Worm (Caenorhabditis elegans) whole organism, L2 larva: ENCODE measurements around the gene Y2H9A.4.
A peak's percentile ranks its signal among the peaks of the same experiment; 100 is the strongest.

ENCODE experiments used
- C34F6.9 ChIP-seq: fragments of 150-350 bp; optimal IDR thresholded peaks from 2 replicates; lab custom pipeline; 2014; ENCODE audit warnings: missing biosample characterization, missing genetic modification characterization
- F13H6.1 ChIP-seq: sonication (generic microtip); optimal IDR thresholded peaks from 2 replicates; lab custom pipeline; 2016; ENCODE audit warnings: missing genetic modification characterization, missing compliant biosample characterization
- R02D3.7 ChIP-seq: fragments of 150-350 bp; optimal IDR thresholded peaks from 2 replicates; lab custom pipeline; 2014; ENCODE audit warnings: missing biosample characterization, missing genetic modification characterization
- Y55F3AM.14 ChIP-seq: fragments of 200-800 bp; sonication (Bioruptor generic); optimal IDR thresholded peaks from 2 replicates; lab custom pipeline; 2018; ENCODE audit warnings: mild to moderate bottlenecking, missing genetic modification characterization, missing compliant biosample characterization
- aly-2 ChIP-seq: fragments of 150-350 bp; optimal IDR thresholded peaks from 2 replicates; lab custom pipeline; 2014; ENCODE audit warnings: missing biosample characterization, missing genetic modification characterization
- ama-1 ChIP-seq: fragments of 150-350 bp; optimal IDR thresholded peaks from 2 replicates; lab custom pipeline; 2018; ENCODE audit warnings: inconsistent platforms
- blmp-1 ChIP-seq: sonication (generic microtip); optimal IDR thresholded peaks from 2 replicates; lab custom pipeline; 2017; ENCODE audit warnings: missing genetic modification characterization, mild to moderate bottlenecking, missing compliant biosample characterization, antibody characterized with exemption, moderate library complexity; ENCODE audit not compliant: insufficient read depth
- ceh-82 ChIP-seq: fragments of 150-350 bp; optimal IDR thresholded peaks from 2 replicates; lab custom pipeline; 2014; ENCODE audit warnings: missing biosample characterization, missing genetic modification characterization
- crh-2 ChIP-seq: sonication (generic microtip); optimal IDR thresholded peaks from 2 replicates; lab custom pipeline; 2017; ENCODE audit warnings: missing biosample characterization, missing genetic modification characterization
- dmd-4 ChIP-seq: sonication (generic microtip); optimal IDR thresholded peaks from 2 replicates; lab custom pipeline; 2017; ENCODE audit warnings: missing biosample characterization, missing genetic modification characterization
- egl-27 ChIP-seq: sonication (generic microtip); optimal IDR thresholded peaks from 3 replicates; lab custom pipeline; 2017; ENCODE audit warnings: missing biosample characterization, missing genetic modification reagents, missing genetic modification characterization
- elt-1 ChIP-seq: fragments of 150-350 bp; optimal IDR thresholded peaks from 2 replicates; lab custom pipeline; 2014; ENCODE audit warnings: missing biosample characterization, missing genetic modification characterization
- fos-1 ChIP-seq: fragments of 150-350 bp; optimal IDR thresholded peaks from 2 replicates; lab custom pipeline; 2014; ENCODE audit warnings: missing biosample characterization, missing genetic modification characterization
- gmeb-1 ChIP-seq: fragments of 150-350 bp; optimal IDR thresholded peaks from 2 replicates; lab custom pipeline; 2014; ENCODE audit warnings: missing biosample characterization, missing genetic modification characterization
- lin-11 ChIP-seq: fragments of 150-350 bp; sonication (generic microtip); optimal IDR thresholded peaks from 2 replicates; lab custom pipeline; 2014; ENCODE audit warnings: missing biosample characterization, missing genetic modification characterization, inconsistent platforms, mixed read lengths
- lin-13 ChIP-seq: fragments of 150-350 bp; optimal IDR thresholded peaks from 2 replicates; lab custom pipeline; 2014; ENCODE audit warnings: missing biosample characterization, missing genetic modification reagents, missing genetic modification characterization
- lin-39 ChIP-seq: fragments of 150-350 bp; optimal IDR thresholded peaks from 2 replicates; lab custom pipeline; 2014; ENCODE audit warnings: missing biosample characterization, missing genetic modification reagents, missing genetic modification characterization
- lsy-2 ChIP-seq, 2 experiments: fragments of 150-350 bp in 1 of 2; sonication (generic microtip) in 1 of 2; optimal IDR thresholded peaks; 2 replicates each; lab custom pipeline; 2014 to 2017; ENCODE audit warnings: missing biosample characterization in 2 of 2, missing genetic modification characterization in 2 of 2
- mab-5 ChIP-seq: fragments of 150-350 bp; optimal IDR thresholded peaks from 2 replicates; lab custom pipeline; 2014; ENCODE audit warnings: missing biosample characterization, missing genetic modification characterization
- mdl-1 ChIP-seq, 2 experiments: fragments of 150-350 bp in 1 of 2; sonication (generic microtip) in 1 of 2; optimal IDR thresholded peaks; 2 replicates each; lab custom pipeline; 2017; ENCODE audit warnings: missing biosample characterization in 2 of 2, missing genetic modification characterization in 2 of 2
- nhr-12 ChIP-seq: fragments of 150-350 bp; optimal IDR thresholded peaks from 2 replicates; lab custom pipeline; 2014; ENCODE audit warnings: missing biosample characterization, missing genetic modification characterization
- nhr-129 ChIP-seq: fragments of 150-350 bp; optimal IDR thresholded peaks from 2 replicates; lab custom pipeline; 2014; ENCODE audit warnings: missing biosample characterization, missing genetic modification characterization
- nhr-23 ChIP-seq: fragments of 150-350 bp; optimal IDR thresholded peaks from 2 replicates; lab custom pipeline; 2014; ENCODE audit warnings: missing biosample characterization, missing genetic modification reagents, missing genetic modification characterization
- nhr-237 ChIP-seq: fragments of 150-350 bp; optimal IDR thresholded peaks from 2 replicates; lab custom pipeline; 2014; ENCODE audit warnings: missing biosample characterization, missing genetic modification characterization
- nhr-25 ChIP-seq: fragments of 150-350 bp; sonication (generic microtip); optimal IDR thresholded peaks from 3 replicates; lab custom pipeline; 2014; ENCODE audit warnings: missing biosample characterization, missing genetic modification characterization
- nhr-6 ChIP-seq: fragments of 150-350 bp; optimal IDR thresholded peaks from 2 replicates; lab custom pipeline; 2014; ENCODE audit warnings: missing biosample characterization, missing genetic modification characterization
- nhr-77 ChIP-seq: fragments of 150-350 bp; optimal IDR thresholded peaks from 2 replicates; lab custom pipeline; 2014; ENCODE audit warnings: missing biosample characterization, missing genetic modification characterization
- peb-1 ChIP-seq: fragments of 150-350 bp; optimal IDR thresholded peaks from 2 replicates; lab custom pipeline; 2014; ENCODE audit warnings: missing biosample characterization, missing genetic modification characterization
- sem-4 ChIP-seq: fragments of 150-350 bp; optimal IDR thresholded peaks from 2 replicates; lab custom pipeline; 2014; ENCODE audit warnings: missing biosample characterization, missing genetic modification reagents, missing genetic modification characterization
- skn-1 ChIP-seq: sonication (generic microtip); optimal IDR thresholded peaks from 2 replicates; lab custom pipeline; 2017; ENCODE audit warnings: missing biosample characterization, missing genetic modification characterization
- sma-3 ChIP-seq: sonication (generic microtip); optimal IDR thresholded peaks from 2 replicates; lab custom pipeline; 2016; ENCODE audit warnings: missing genetic modification reagents, missing genetic modification characterization, missing compliant biosample characterization
- sma-9 ChIP-seq, 2 experiments: fragments of 150-350 bp in 1 of 2; sonication (generic microtip) in 1 of 2; optimal IDR thresholded peaks; 2 replicates each; lab custom pipeline; 2014 to 2016; ENCODE audit warnings: missing genetic modification characterization in 2 of 2, mild to moderate bottlenecking in 1 of 2, missing biosample characterization in 1 of 2, missing compliant biosample characterization in 1 of 2, missing genetic modification reagents in 1 of 2, moderate library complexity in 1 of 2
- unc-39 ChIP-seq: fragments of 150-350 bp; optimal IDR thresholded peaks from 2 replicates; lab custom pipeline; 2014; ENCODE audit warnings: missing biosample characterization, missing genetic modification characterization
- unc-55 ChIP-seq: fragments of 150-350 bp; sonication (generic microtip); optimal IDR thresholded peaks from 3 replicates; lab custom pipeline; 2014; ENCODE audit warnings: missing biosample characterization, missing genetic modification reagents, missing genetic modification characterization
- zag-1 ChIP-seq: fragments of 150-350 bp; optimal IDR thresholded peaks from 2 replicates; lab custom pipeline; 2014; ENCODE audit warnings: missing biosample characterization, missing genetic modification characterization
- ztf-1 ChIP-seq: fragments of 200-800 bp; sonication (Bioruptor generic); conservative IDR thresholded peaks from 2 replicates; pipeline ENCODE4 v1.3.6; 2022; ENCODE audit warnings: missing genetic modification characterization, missing compliant biosample characterization
- ztf-11 ChIP-seq: sonication (generic microtip); optimal IDR thresholded peaks from 2 replicates; lab custom pipeline; 2017; ENCODE audit warnings: missing biosample characterization, missing genetic modification characterization

The Y2H9A.4 gene

ce11 chrV:13417513-13417912, 28.2 kb upstream of the Y2H9A.4 start, which contains the start of gene F53F1.6:
Gene F53F1.6 (minus strand): TSS chrV:13417613.
- TF ChIP-seq C34F6.9 (tag; lab: Kevin White, UChicago) (no peak), nhr-77 (tag; lab: Kevin White, UChicago) (no peak), elt-1 (no peak), ztf-11 (no peak), sma-9 (GFP tag; optimal IDR thresholded peaks at IDR 0.05; lab: Kevin White, UChicago) (no peak), sma-9 (tag; optimal IDR thresholded peaks at IDR 0.05; lab: Kevin White, UChicago) (no peak)

ce11 chrV:13420640-13421039, 25.1 kb upstream of the Y2H9A.4 start, which contains the start of gene srv-8:
Gene srv-8 (minus strand): TSS chrV:13420740.
- TF ChIP-seq sma-3 (GFP tag; lab: Kevin White, UChicago): no peak
- TF ChIP-seq nhr-23 (tag; lab: Kevin White, UChicago): no peak
- TF ChIP-seq unc-39 (tag; lab: Kevin White, UChicago): no peak
- TF ChIP-seq unc-55: no peak
- no peak for TF ChIP-seq mab-5
- no peak for TF ChIP-seq sem-4 (tag; lab: Kevin White, UChicago)
- TF ChIP-seq dmd-4 (tag; lab: Kevin White, UChicago): no peak
- no peak for TF ChIP-seq nhr-12 (tag; lab: Kevin White, UChicago)
- TF ChIP-seq mdl-1 (tag; optimal IDR thresholded peaks at IDR 0.05; lab: Kevin White, UChicago): no peak
- no peak for TF ChIP-seq zag-1 (tag; lab: Kevin White, UChicago)
- TF ChIP-seq, all 48 proteins: peak for 0

DNA sequence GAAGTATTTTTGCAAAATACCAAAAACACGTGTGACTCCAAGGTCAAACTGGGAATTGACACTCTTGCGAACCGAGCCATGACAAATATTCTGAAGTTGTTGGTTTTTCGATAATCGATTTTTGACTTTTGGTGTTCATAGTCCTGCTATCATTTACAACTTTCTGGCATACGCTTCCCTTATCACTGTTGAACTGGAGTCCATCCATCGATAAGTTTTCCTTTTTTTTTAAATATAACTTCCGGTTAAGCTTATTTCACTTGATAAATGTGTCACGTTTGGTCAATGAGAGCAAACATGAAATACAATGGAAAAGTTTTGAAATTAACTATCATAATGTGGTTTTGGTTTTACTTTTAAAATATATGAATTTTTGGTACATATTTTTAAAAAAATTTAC, 24.0 kb upstream of the Y2H9A.4 start:
- TF ChIP-seq crh-2 (tag; lab: Kevin White, UChicago) (peak; percentile 17), sma-9 (GFP tag; optimal IDR thresholded peaks at IDR 0.05; lab: Kevin White, UChicago) (peak; percentile 17), sma-9 (tag; optimal IDR thresholded peaks at IDR 0.05; lab: Kevin White, UChicago) (no peak), ceh-82 (tag; lab: Kevin White, UChicago) (no peak), dmd-4 (tag; lab: Kevin White, UChicago) (no peak), fos-1 (peak; percentile 95), R02D3.7 (tag; lab: Kevin White, UChicago) (no peak), lin-11 (no peak), nhr-12 (tag; lab: Kevin White, UChicago) (no peak), F13H6.1 (tag; lab: Kevin White, UChicago) (no peak)

- no peak for TF ChIP-seq unc-55
- no peak for TF ChIP-seq sma-9 (GFP tag; optimal IDR thresholded peaks at IDR 0.05; lab: Kevin White, UChicago)
- no peak for TF ChIP-seq sma-9 (tag; optimal IDR thresholded peaks at IDR 0.05; lab: Kevin White, UChicago)
- TF ChIP-seq sma-3 (GFP tag; lab: Kevin White, UChicago): no peak
- no peak for TF ChIP-seq Y55F3AM.14
- no peak for TF ChIP-seq peb-1 (tag; lab: Kevin White, UChicago)
- TF ChIP-seq nhr-77 (tag; lab: Kevin White, UChicago): no peak
- no peak for TF ChIP-seq C34F6.9 (tag; lab: Kevin White, UChicago)
- no peak for TF ChIP-seq lin-39
- TF ChIP-seq nhr-23 (tag; lab: Kevin White, UChicago): no peak
- no peak for TF ChIP-seq egl-27
- TF ChIP-seq crh-2 (tag; lab: Kevin White, UChicago): no peak
- TF ChIP-seq blmp-1 (tag; lab: Kevin White, UChicago): no peak
Observed at ce11 chrV:13423045-13423444, 22.7 kb upstream of the Y2H9A.4 start, which contains the start of gene srv-9. Gene srv-9 (minus strand): TSS chrV:13423145.

DNA sequence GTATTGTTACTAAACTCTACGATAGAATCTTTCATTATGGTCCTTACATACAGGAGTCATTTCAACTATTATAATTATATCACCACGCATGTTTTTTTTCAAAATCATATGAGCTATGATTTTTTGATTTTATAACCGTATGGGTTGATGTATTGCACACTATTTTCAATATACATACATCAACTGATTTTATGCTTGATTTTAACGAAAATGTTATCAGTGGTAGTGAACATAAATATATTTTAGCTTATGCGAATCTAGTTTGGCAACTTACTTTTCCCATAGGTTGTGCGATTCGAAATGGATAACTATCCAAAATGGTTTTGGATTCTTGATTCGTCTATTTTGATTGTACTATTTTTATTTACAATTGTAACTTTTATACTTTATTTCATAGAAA, 22.1 kb upstream of the Y2H9A.4 start, which contains the start of gene srv-10:
TSS of gene srv-10 (plus strand) at position 301 of the 400 bp plus-strand sequence.
- TF ChIP-seq elt-1 (no peak), ztf-1 (GFP tag; lab: Robert Waterston, UW) (no peak), lin-39 (no peak)
- TF ChIP-seq, all 48 proteins: peak for 0

DNA sequence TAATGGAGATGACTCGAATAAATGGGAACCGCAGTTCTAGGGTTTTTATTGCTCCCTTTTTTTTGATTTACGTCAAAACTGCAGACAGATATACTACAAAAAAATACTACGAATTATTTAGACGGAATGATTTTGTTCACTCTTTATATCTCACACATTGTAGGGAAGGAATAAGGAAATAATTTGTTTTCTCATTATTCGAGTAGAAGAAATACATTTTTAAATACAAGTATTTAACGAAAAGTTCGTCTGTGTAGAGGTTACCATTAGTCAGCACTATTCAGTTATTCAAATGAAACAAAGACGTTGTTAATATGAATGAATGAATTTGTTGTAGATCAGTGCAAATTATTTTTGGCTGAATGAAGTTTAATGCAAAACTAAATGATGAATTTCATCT, 18.9 kb upstream of the Y2H9A.4 start, which contains the start of gene srd-18:
TSS of gene srd-18 (minus strand) at position 101 of the 400 bp plus-strand sequence.
- TF ChIP-seq lin-39 (no peak), lin-13 (GFP tag; lab: Kevin White, UChicago) (no peak), nhr-237 (tag; lab: Kevin White, UChicago) (no peak), ztf-11 (no peak), gmeb-1 (tag; lab: Kevin White, UChicago) (no peak), fos-1 (no peak), aly-2 (no peak), nhr-129 (tag; lab: Kevin White, UChicago) (no peak), nhr-6 (tag; lab: Kevin White, UChicago) (no peak), nhr-25 (tag; lab: Kevin White, UChicago) (no peak), unc-55 (no peak), unc-39 (tag; lab: Kevin White, UChicago) (no peak), ceh-82 (tag; lab: Kevin White, UChicago) (no peak), dmd-4 (tag; lab: Kevin White, UChicago) (no peak), skn-1 (no peak), ama-1 (lab: Kevin White, UChicago) (no peak), lsy-2 (tag; optimal IDR thresholded peaks at IDR 0.05; lab: Kevin White, UChicago) (no peak)
